Fruit fly (Drosophila melanogaster): ENCODE measurements around the gene Cmpk.

The Cmpk gene

dm6 chr3R:26012801-26013663 is 42.2 kb downstream of the Cmpk start (continued):
- TF ChIP-seq pita (GFP tag; optimal IDR thresholded peaks at IDR 0.05): no peak
- TF ChIP-seq amos (GFP tag; IDR thresholded peaks at IDR 0.05; ENCODE audit: partially characterized antibody): no peak
- TF ChIP-seq Mes4 (GFP tag; optimal IDR thresholded peaks at IDR 0.05): no peak
- peak; percentile 47 for TF ChIP-seq CG7745 (tag; optimal IDR thresholded peaks at IDR 0.05)
- TF ChIP-seq az2 (GFP tag; optimal IDR thresholded peaks at IDR 0.05): peak; percentile 16
- peak; percentile 76; the same call in 2 of the 3 replicates for TF ChIP-seq CG17361 (GFP tag; IDR thresholded peaks at IDR 0.05)
- TF ChIP-seq CG4404 (GFP tag; IDR thresholded peaks at IDR 0.05): no peak
- peak; percentile 47; the same call in 1 of the 2 replicates for TF ChIP-seq ara (GFP tag; IDR thresholded peaks at IDR 0.05)
- peak; percentile 48 for TF ChIP-seq CG11504 (tag; optimal IDR thresholded peaks at IDR 0.05)
- no peak for TF ChIP-seq nau (GFP tag; optimal IDR thresholded peaks at IDR 0.05)
- TF ChIP-seq Nf-YC (tag; optimal IDR thresholded peaks at IDR 0.05): peak; percentile 26
- TF ChIP-seq CG13123 (GFP tag; optimal IDR thresholded peaks at IDR 0.05): no peak
- no peak for TF ChIP-seq mirr (GFP tag; optimal IDR thresholded peaks at IDR 0.05)
- TF ChIP-seq vnd (GFP tag; IDR thresholded peaks at IDR 0.05; ENCODE audit: partially characterized antibody): no peak
- no peak for TF ChIP-seq toy (GFP tag; IDR thresholded peaks at IDR 0.05)

dm6 chr3R:26012288-26012687 is 43.0 kb downstream of the Cmpk start:
- no peak for TF ChIP-seq CG10565 (GFP tag; optimal IDR thresholded peaks at IDR 0.05)
- TF ChIP-seq D (optimal IDR thresholded peaks at IDR 0.05): peak; percentile 46
- TF ChIP-seq D (GFP tag; optimal IDR thresholded peaks at IDR 0.05): no peak
- TF ChIP-seq HLHmδ (GFP tag; optimal IDR thresholded peaks at IDR 0.05): peak; percentile 14
- no peak for TF ChIP-seq CG12155 (GFP tag; optimal IDR thresholded peaks at IDR 0.05)
- TF ChIP-seq grau (tag; optimal IDR thresholded peaks at IDR 0.05): no peak
- TF ChIP-seq MESR4 (GFP tag; optimal IDR thresholded peaks at IDR 0.05): no peak
- no peak for TF ChIP-seq Dek (tag; optimal IDR thresholded peaks at IDR 0.05)
- peak; percentile 11 for TF ChIP-seq Med (GFP tag)
- no peak for TF ChIP-seq tap (tag; optimal IDR thresholded peaks at IDR 0.05)
- 0 out of 2 replicates have a peak, but pooled peaks have one; percentile 29 for TF ChIP-seq Drgx (GFP tag; IDR thresholded peaks at IDR 0.05)
- TF ChIP-seq Taf1 (GFP tag; IDR thresholded peaks at IDR 0.05): no peak
- TF ChIP-seq repo (GFP tag; optimal IDR thresholded peaks at IDR 0.05): no peak
- TF ChIP-seq lov (optimal IDR thresholded peaks at IDR 0.05): no peak
- TF ChIP-seq lov (GFP tag; IDR thresholded peaks at IDR 0.05): 0 out of 3 replicates have a peak, but pooled peaks have one; percentile 30
- no peak for TF ChIP-seq CG30403 (GFP tag; optimal IDR thresholded peaks at IDR 0.05)
- peak; percentile 13 for TF ChIP-seq pros (GFP tag; optimal IDR thresholded peaks at IDR 0.05)
- no peak for TF ChIP-seq ttk (GFP tag; IDR thresholded peaks at IDR 0.05)
- peak; percentile 53 for TF ChIP-seq kni (GFP tag; optimal IDR thresholded peaks at IDR 0.05)
- no peak for TF ChIP-seq CG8765 (GFP tag; IDR thresholded peaks at IDR 0.05)
- TF ChIP-seq ab (GFP tag; optimal IDR thresholded peaks at IDR 0.05): no peak
- TF ChIP-seq Mad (GFP tag; optimal IDR thresholded peaks at IDR 0.05): no peak

dm6 chr3R:26011542-26011941 is 43.7 kb downstream of the Cmpk start:
- peak; percentile 18 for TF ChIP-seq kni (GFP tag; optimal IDR thresholded peaks at IDR 0.05)
- peak; percentile 75 for TF ChIP-seq sens (GFP tag)
- peak; percentile 6 for TF ChIP-seq NC2β (GFP tag; optimal IDR thresholded peaks at IDR 0.05)
- no peak for TF ChIP-seq Ets65A (GFP tag)
- no peak for TF ChIP-seq ato (GFP tag; IDR thresholded peaks at IDR 0.05; ENCODE audit: partially characterized antibody)
- no peak for TF ChIP-seq CG5245 (GFP tag; optimal IDR thresholded peaks at IDR 0.05)
- no peak for TF ChIP-seq Hr51 (GFP tag; optimal IDR thresholded peaks at IDR 0.05)
- TF ChIP-seq CG2712 (tag; optimal IDR thresholded peaks at IDR 0.05): peak; percentile 35
- peak; percentile 52 for TF ChIP-seq sqz (GFP tag; optimal IDR thresholded peaks at IDR 0.05)
- TF ChIP-seq Asciz (GFP tag; optimal IDR thresholded peaks at IDR 0.05): peak; percentile 44
- TF ChIP-seq croc (GFP tag; conservative IDR thresholded peaks at IDR 0.05): no peak
- TF ChIP-seq CG17359 (tag; optimal IDR thresholded peaks at IDR 0.05): peak; percentile 43
- TF ChIP-seq CG18262 (tag; optimal IDR thresholded peaks at IDR 0.05): peak; percentile 52
- TF ChIP-seq Tbp (GFP tag; optimal IDR thresholded peaks at IDR 0.05): no peak

All from whole organism, embryonic.